Fruit fly (Drosophila melanogaster) whole organism: ENCODE data around the gene Drsl2.

Experiments
- CG8478 ChIP-seq: fragments of >200 bp; optimal IDR thresholded peaks from 2 replicates; lab custom pipeline; 2018; ENCODE audit warnings: inconsistent platforms
- pan ChIP-seq: fragments of >200 bp; optimal IDR thresholded peaks from 2 replicates; lab custom pipeline; 2017
- usp ChIP-seq: fragments of >200 bp; optimal IDR thresholded peaks from 2 replicates; lab custom pipeline; 2017; ENCODE audit warnings: missing biosample characterization, missing genetic modification characterization, mixed read lengths

DNA sequence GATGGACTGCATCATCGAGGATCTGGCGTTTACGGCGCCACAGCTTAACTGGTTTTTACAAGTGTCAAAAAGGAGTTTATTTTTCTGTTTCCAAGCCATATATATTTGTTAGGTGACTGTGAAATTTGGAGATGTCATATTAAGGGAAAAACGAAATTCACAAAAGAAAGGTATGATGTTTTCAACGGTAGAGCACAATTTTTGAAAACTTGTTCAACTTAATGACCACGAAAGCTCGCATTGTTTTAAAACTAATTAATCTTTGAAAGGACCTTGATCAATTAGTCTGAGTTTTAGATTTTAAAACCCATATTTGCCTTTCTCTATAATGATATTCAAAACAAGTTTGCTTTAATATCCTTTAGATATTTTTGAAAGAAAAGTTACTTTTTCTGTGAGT, 14.6 kb downstream of the Drsl2 start, which contains the start of gene Strip:
- TF ChIP-seq usp: no peak
- TF ChIP-seq CG8478 (lab: Kevin White, UChicago): no peak
- TF ChIP-seq pan (lab: Kevin White, UChicago): no peak
